Fruit fly (Drosophila melanogaster) whole organism, pupa: Measurements from ENCODE around the gene CG8065.

Experiments used
- CG10348 ChIP-seq: fragments of 200-800 bp; sonication (Bioruptor generic); IDR thresholded peaks from 2 replicates; pipeline ENCODE4 v1.3.6; 2022; ENCODE audit warnings: missing biosample characterization, missing genetic modification characterization
- CG12605 ChIP-seq: fragments of 200-800 bp; sonication (Bioruptor generic); IDR thresholded peaks from 2 replicates; pipeline ENCODE4 v1.3.6; 2022; ENCODE audit warnings: missing biosample characterization, missing genetic modification characterization
- CG13204 ChIP-seq: fragments of 200-800 bp; sonication (Bioruptor generic); optimal IDR thresholded peaks from 2 replicates; lab custom pipeline; 2018; ENCODE audit warnings: missing biosample characterization, mild to moderate bottlenecking, missing genetic modification characterization, moderate library complexity
- CG14655 ChIP-seq: fragments of 200-800 bp; sonication (Bioruptor generic); optimal IDR thresholded peaks from 3 replicates; lab custom pipeline; 2017; ENCODE audit warnings: mild to moderate bottlenecking, missing biosample characterization, missing genetic modification reagents, missing genetic modification characterization
- CG15710 ChIP-seq: fragments of 200-800 bp; sonication (Bioruptor generic); optimal IDR thresholded peaks from 2 replicates; lab custom pipeline; 2018; ENCODE audit warnings: missing biosample characterization, mild to moderate bottlenecking, missing genetic modification characterization, moderate library complexity
- CG17806 ChIP-seq: fragments of 200-800 bp; sonication (Bioruptor generic); optimal IDR thresholded peaks from 2 replicates; lab custom pipeline; 2018; ENCODE audit warnings: missing biosample characterization, mild to moderate bottlenecking, missing genetic modification characterization, moderate library complexity
- CG32121 ChIP-seq: fragments of 200-800 bp; sonication (Bioruptor generic); IDR thresholded peaks from 2 replicates; pipeline ENCODE4 v1.3.6; 2022; ENCODE audit warnings: missing biosample characterization, missing genetic modification characterization
- CG34367 ChIP-seq: fragments of 200-800 bp; sonication (Bioruptor generic); optimal IDR thresholded peaks from 2 replicates; lab custom pipeline; 2018; ENCODE audit warnings: missing biosample characterization, mild to moderate bottlenecking, missing genetic modification characterization
- CG4496 ChIP-seq: fragments of 200-800 bp; sonication (Bioruptor generic); IDR thresholded peaks from 3 replicates; pipeline ENCODE4 v1.3.6; 2022; ENCODE audit warnings: missing biosample characterization, missing genetic modification characterization
- CG8159 ChIP-seq: fragments of 200-800 bp; sonication (Bioruptor generic); optimal IDR thresholded peaks from 3 replicates; lab custom pipeline; 2018; ENCODE audit warnings: missing biosample characterization, mild to moderate bottlenecking, missing genetic modification characterization, moderate library complexity
- CG8301 ChIP-seq: fragments of 200-800 bp; sonication (Bioruptor generic); optimal IDR thresholded peaks from 2 replicates; lab custom pipeline; 2018; ENCODE audit warnings: missing biosample characterization, mild to moderate bottlenecking, missing genetic modification characterization
- CG9948 ChIP-seq: fragments of 200-800 bp; sonication (Bioruptor generic); optimal IDR thresholded peaks from 2 replicates; lab custom pipeline; 2018; ENCODE audit warnings: missing biosample characterization, mild to moderate bottlenecking, missing genetic modification characterization, moderate library complexity
- D1 ChIP-seq: fragments of 200-800 bp; sonication (Bioruptor generic); optimal IDR thresholded peaks from 2 replicates; lab custom pipeline; 2018; ENCODE audit warnings: missing biosample characterization, mild to moderate bottlenecking, missing genetic modification characterization, moderate library complexity
- EcR ChIP-seq: fragments of 200-800 bp; sonication (Bioruptor generic); optimal IDR thresholded peaks from 3 replicates; lab custom pipeline; 2019; ENCODE audit warnings: missing biosample characterization, missing genetic modification characterization, mild to moderate bottlenecking, moderate library complexity, missing genetic modification reagents
- Ets98B ChIP-seq: fragments of 200-800 bp; sonication (Bioruptor generic); IDR thresholded peaks from 2 replicates; pipeline ENCODE4 v1.3.6; 2022; ENCODE audit warnings: missing biosample characterization, missing genetic modification characterization
- Pif1A ChIP-seq: fragments of 200-800 bp; sonication (Bioruptor generic); optimal IDR thresholded peaks from 3 replicates; lab custom pipeline; 2016; ENCODE audit warnings: missing biosample characterization, missing genetic modification characterization
- Pif1B ChIP-seq: fragments of 200-800 bp; sonication (Bioruptor generic); optimal IDR thresholded peaks from 3 replicates; lab custom pipeline; 2016; ENCODE audit warnings: missing biosample characterization, missing genetic modification characterization
- Snoo ChIP-seq: fragments of 200-800 bp; sonication (Bioruptor generic); optimal IDR thresholded peaks from 3 replicates; lab custom pipeline; 2017; ENCODE audit warnings: missing biosample characterization, mild to moderate bottlenecking, missing genetic modification characterization, inconsistent platforms
- fd96Ca ChIP-seq: fragments of 200-800 bp; sonication (Bioruptor generic); IDR thresholded peaks from 3 replicates; pipeline ENCODE4 v1.3.6; 2022; ENCODE audit warnings: missing biosample characterization, missing genetic modification characterization
- gl ChIP-seq: fragments of 200-800 bp; sonication (Bioruptor generic); optimal IDR thresholded peaks from 2 replicates; lab custom pipeline; 2018; ENCODE audit warnings: missing biosample characterization, mild to moderate bottlenecking, missing genetic modification characterization
- rn ChIP-seq: fragments of 200-800 bp; sonication (Bioruptor generic); IDR thresholded peaks from 2 replicates; pipeline ENCODE4 v1.3.6; 2022; ENCODE audit warnings: missing biosample characterization, missing genetic modification characterization

Gene CG8065

dm6 chr3L:10220064-10220463 is 4.6 kb downstream of the CG8065 start, which contains the start of gene CG32055:
Gene CG32055 (minus strand): TSS chr3L:10220164.
- TF ChIP-seq fd96Ca (no peak), Pif1A (GFP tag; lab: Kevin White, UChicago) (no peak), Snoo (tag; lab: Kevin White, UChicago) (no peak)

- no peak for TF ChIP-seq CG15710 (tag; lab: Kevin White, UChicago)
- TF ChIP-seq EcR: peak; percentile 58
- no peak for TF ChIP-seq CG34367 (tag; lab: Kevin White, UChicago)
- no peak for TF ChIP-seq CG17806 (tag; lab: Kevin White, UChicago)
Observed at dm6 chr3L:10223397-10223796, 7.9 kb downstream of the CG8065 start.

- TF ChIP-seq fd96Ca (no peak), CG4496 (GFP tag; lab: Robert Waterston, UW) (no peak), rn (no peak), CG8159 (peak; percentile 32), Snoo (tag; lab: Kevin White, UChicago) (no peak)
- TF ChIP-seq, all 21 proteins: peak for 1
Observed at dm6 chr3L:10224470-10225213, 9.2 kb downstream of the CG8065 start.

dm6 chr3L:10225214-10225729 is 9.8 kb downstream of the CG8065 start, which contains the start of gene scramb1:
Gene scramb1 (minus strand): TSS chr3L:10225240.
- no peak for TF ChIP-seq CG4496 (GFP tag; lab: Robert Waterston, UW)
- no peak for TF ChIP-seq EcR
- no peak for TF ChIP-seq CG32121 (GFP tag; lab: Robert Waterston, UW)
- TF ChIP-seq CG15710 (tag; lab: Kevin White, UChicago): no peak
- TF ChIP-seq D1 (tag; lab: Kevin White, UChicago): no peak
- no peak for TF ChIP-seq CG10348
- no peak for TF ChIP-seq Pif1A (GFP tag; lab: Kevin White, UChicago)
- TF ChIP-seq gl (tag; lab: Kevin White, UChicago): no peak
- TF ChIP-seq, all 21 proteins: peak for 0

- TF ChIP-seq fd96Ca (0 out of 3 replicates have a peak, but pooled peaks have one; percentile 19), CG9948 (no peak), CG8159 (no peak), Ets98B (GFP tag; lab: Robert Waterston, UW) (0 out of 2 replicates have a peak, but pooled peaks have one; percentile 12)
Observed at dm6 chr3L:10226055-10226454, 10.6 kb downstream of the CG8065 start.

- TF ChIP-seq Pif1A (GFP tag; lab: Kevin White, UChicago) (no peak), CG34367 (tag; lab: Kevin White, UChicago) (peak; percentile 35), EcR (no peak), Snoo (tag; lab: Kevin White, UChicago) (no peak), CG10348 (no peak), CG4496 (GFP tag; lab: Robert Waterston, UW) (0 out of 3 replicates have a peak, but pooled peaks have one; percentile 33), Ets98B (GFP tag; lab: Robert Waterston, UW) (no peak), CG12605 (no peak), CG8159 (peak; percentile 64), rn (no peak), fd96Ca (0 out of 3 replicates have a peak, but pooled peaks have one; percentile 24), CG15710 (tag; lab: Kevin White, UChicago) (peak; percentile 57), gl (tag; lab: Kevin White, UChicago) (no peak), CG9948 (peak; percentile 24), Pif1B (GFP tag; lab: Kevin White, UChicago) (no peak), CG32121 (GFP tag; lab: Robert Waterston, UW) (no peak), D1 (tag; lab: Kevin White, UChicago) (no peak), CG17806 (tag; lab: Kevin White, UChicago) (peak; percentile 6), CG8301 (tag; lab: Kevin White, UChicago) (no peak), CG14655 (peak; percentile 30), CG13204 (no peak)
Observed at dm6 chr3L:10227094-10227493, 11.6 kb downstream of the CG8065 start.

dm6 chr3L:10230542-10230941 is 15.1 kb downstream of the CG8065 start:
- TF ChIP-seq CG14655: peak; percentile 29
- no peak for TF ChIP-seq CG15710 (tag; lab: Kevin White, UChicago)
- TF ChIP-seq rn: 0 out of 2 replicates have a peak, but pooled peaks have one; percentile 19
- no peak for TF ChIP-seq CG13204
- peak; percentile 54; the same call in 2 of the 3 replicates for TF ChIP-seq CG4496 (GFP tag; lab: Robert Waterston, UW)
- TF ChIP-seq CG12605: no peak
- no peak for TF ChIP-seq CG32121 (GFP tag; lab: Robert Waterston, UW)
- no peak for TF ChIP-seq CG8159
- TF ChIP-seq fd96Ca: peak; percentile 29; the same call in 1 of the 3 replicates
- TF ChIP-seq Ets98B (GFP tag; lab: Robert Waterston, UW): peak; percentile 47
- TF ChIP-seq, all 21 proteins: peak for 5
